Worm (Caenorhabditis elegans): ENCODE results near the gene C34C12.1.

Gene C34C12.1

ce11 chrIII:3460061-3460460 is 5.9 kb downstream of the C34C12.1 start, which contains the start of gene C34C12.8:
Gene C34C12.8 (plus strand): TSS chrIII:3460406.
- TF ChIP-seq tbx-2 (tag; optimal IDR thresholded peaks at IDR 0.05) (peak; percentile 70), fax-1 (tag; optimal IDR thresholded peaks at IDR 0.05) (peak; percentile 1), dmd-4 (tag; optimal IDR thresholded peaks at IDR 0.05; ENCODE audit: borderline replicate concordance) (peak; percentile 30), sdc-2 (tag; optimal IDR thresholded peaks at IDR 0.05) (no peak), unc-55 (GFP tag; optimal IDR thresholded peaks at IDR 0.05) (no peak), T23F11.4 (GFP tag; optimal IDR thresholded peaks at IDR 0.05) (no peak), pha-2 (tag; optimal IDR thresholded peaks at IDR 0.05) (no peak), dve-1 (tag; optimal IDR thresholded peaks at IDR 0.05) (peak; percentile 57), npax-4 (tag; optimal IDR thresholded peaks at IDR 0.05) (peak; percentile 2), ceh-2 (tag; optimal IDR thresholded peaks at IDR 0.05) (peak; percentile 3), pros-1 (tag; optimal IDR thresholded peaks at IDR 0.05) (no peak), odd-2 (tag; optimal IDR thresholded peaks at IDR 0.05) (no peak), pag-3 (tag; optimal IDR thresholded peaks at IDR 0.05; ENCODE audit: borderline replicate concordance) (no peak), rnt-1 (tag; optimal IDR thresholded peaks at IDR 0.05) (peak; percentile 63), ztf-16 (tag; optimal IDR thresholded peaks at IDR 0.05) (peak; percentile 15), ets-4 (tag; optimal IDR thresholded peaks at IDR 0.05) (peak; percentile 18), C38D4.7 (GFP tag; optimal IDR thresholded peaks at IDR 0.05) (no peak), elt-2 (tag; optimal IDR thresholded peaks at IDR 0.05) (peak; percentile 51), ceh-48 (tag; optimal IDR thresholded peaks at IDR 0.05) (peak; percentile 13), nfya-1 (tag; optimal IDR thresholded peaks at IDR 0.05) (peak; percentile 87), hlh-15 (tag; optimal IDR thresholded peaks at IDR 0.05) (peak; percentile 9), ceh-19 (GFP tag; optimal IDR thresholded peaks at IDR 0.05) (peak; percentile 55), unc-42 (tag; optimal IDR thresholded peaks at IDR 0.05) (peak; percentile 89), hlh-13 (GFP tag; optimal IDR thresholded peaks at IDR 0.05) (peak; percentile 11), ceh-14 (tag; optimal IDR thresholded peaks at IDR 0.05) (peak; percentile 41), madf-2 (tag; optimal IDR thresholded peaks at IDR 0.05) (peak; percentile 7), mec-3 (tag; optimal IDR thresholded peaks at IDR 0.05; ENCODE audit: borderline replicate concordance) (no peak), lin-11 (tag; optimal IDR thresholded peaks at IDR 0.05) (peak; percentile 17), hlh-30 (tag; optimal IDR thresholded peaks at IDR 0.05; ENCODE audit: insufficient read depth) (peak; percentile 71), ceh-45 (GFP tag; IDR thresholded peaks at IDR 0.05) (no peak), zip-5 (tag; optimal IDR thresholded peaks at IDR 0.05) (no peak), pat-9 (tag; optimal IDR thresholded peaks at IDR 0.05) (peak; percentile 40), unc-86 (tag; optimal IDR thresholded peaks at IDR 0.05) (peak; percentile 37), ceh-31 (tag; optimal IDR thresholded peaks at IDR 0.05) (peak; percentile 78), pqm-1 (tag; optimal IDR thresholded peaks at IDR 0.05) (no peak), pax-1 (tag; optimal IDR thresholded peaks at IDR 0.05) (peak; percentile 37), C08G9.2 (tag; optimal IDR thresholded peaks at IDR 0.05) (peak; percentile 51), sox-4 (tag; optimal IDR thresholded peaks at IDR 0.05) (peak; percentile 39), ref-2 (tag; optimal IDR thresholded peaks at IDR 0.05) (peak; percentile 71), fkh-10 (GFP tag; optimal IDR thresholded peaks at IDR 0.05) (no peak), ceh-18 (tag; optimal IDR thresholded peaks at IDR 0.05) (peak; percentile 15), ceh-30 (tag; optimal IDR thresholded peaks at IDR 0.05) (peak; percentile 81), ceh-6 (GFP tag; optimal IDR thresholded peaks at IDR 0.05) (no peak), ceh-34 (tag; optimal IDR thresholded peaks at IDR 0.05) (peak; percentile 33), fkh-6 (tag; optimal IDR thresholded peaks at IDR 0.05) (peak; percentile 7), elt-4 (tag; optimal IDR thresholded peaks at IDR 0.05) (no peak), eyg-1 (tag; optimal IDR thresholded peaks at IDR 0.05) (no peak), lim-6 (tag; optimal IDR thresholded peaks at IDR 0.05) (no peak)

Measured in whole organism, late embryonic.